Fruit fly (Drosophila melanogaster): ENCODE measurements around the gene Gpdh1.

DNA sequence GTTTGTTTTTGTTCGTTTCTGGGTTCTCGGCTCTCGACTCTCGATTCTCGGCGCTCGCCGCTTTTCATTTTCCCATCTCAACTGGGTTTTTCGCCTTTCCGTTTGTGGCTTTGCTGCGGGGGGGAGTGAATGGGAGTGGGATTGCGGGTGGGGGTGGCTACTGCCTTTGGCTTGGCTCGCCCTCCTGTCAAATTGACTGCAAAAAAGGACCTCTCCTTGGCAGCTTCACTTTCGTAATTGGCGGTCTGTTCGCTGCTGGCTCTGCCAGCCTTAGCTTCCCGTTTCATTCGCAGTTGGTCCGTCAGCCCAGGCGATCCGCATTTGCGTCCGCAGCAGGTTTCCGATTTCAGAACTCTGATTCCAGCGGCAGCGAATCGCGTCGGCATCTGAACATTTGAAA lies 17.8 kb upstream of the Gpdh1 start, which contains the start of gene dsf:
- TF ChIP-seq Myc (optimal IDR thresholded peaks at IDR 0.05) (no peak), ttk (optimal IDR thresholded peaks at IDR 0.05) (no peak)
